Worm (Caenorhabditis elegans): ENCODE measurements around the gene F17E9.18.

F17E9.18 gene

DNA sequence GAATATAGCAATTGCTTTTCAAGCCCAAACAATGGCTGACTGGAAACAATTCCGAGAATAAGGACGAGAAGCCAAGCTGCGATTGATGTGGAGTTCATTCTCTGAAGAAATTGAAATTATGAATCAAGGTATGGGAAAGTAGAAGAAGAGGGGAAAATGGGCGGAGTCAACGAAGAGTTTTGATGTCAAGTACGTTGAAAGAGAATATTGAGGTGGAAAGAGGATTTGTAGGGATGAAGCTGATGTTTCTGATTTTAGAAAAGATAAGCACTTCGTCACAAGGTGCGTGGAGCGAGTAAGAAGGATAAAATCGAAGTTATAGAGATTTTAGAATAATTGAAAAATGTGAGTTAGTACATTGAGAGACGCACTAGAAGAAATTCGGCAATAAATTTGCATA is 35.7 kb upstream of the F17E9.18 start, which contains the start of gene D2096.9:
Gene D2096.9 (minus strand): TSS at position 101 of the 400 bp plus-strand sequence.
- TF ChIP-seq ceh-19 (GFP tag; optimal IDR thresholded peaks at IDR 0.05) (no peak), unc-86 (tag; optimal IDR thresholded peaks at IDR 0.05) (no peak), elt-4 (tag; optimal IDR thresholded peaks at IDR 0.05) (no peak)

DNA sequence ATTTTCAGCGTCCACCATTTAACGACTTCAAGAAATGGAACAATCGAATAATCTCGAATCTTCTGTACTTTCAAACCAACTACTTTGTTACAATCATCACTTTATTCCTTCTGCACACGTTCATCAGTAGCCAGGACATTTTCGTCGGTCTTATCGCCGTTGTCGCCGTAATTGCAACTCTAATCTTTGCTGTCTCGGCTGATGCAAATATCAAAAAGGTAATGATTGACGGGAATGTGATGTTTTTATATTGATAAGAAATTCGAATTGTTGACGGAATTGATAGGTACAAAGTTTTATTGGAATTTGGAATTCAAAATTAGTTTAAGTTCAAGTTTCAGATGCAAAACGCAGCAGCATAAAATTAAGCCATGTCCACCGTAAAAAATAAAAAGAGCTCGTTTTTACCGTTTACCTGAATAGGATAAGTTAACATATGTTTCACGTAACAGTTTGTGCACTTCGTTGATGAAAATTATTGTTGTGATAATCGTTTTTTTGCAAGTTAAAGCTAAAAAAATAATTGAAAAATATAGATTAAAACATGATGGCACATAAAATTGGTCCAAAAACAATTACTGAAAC is 33.4 kb upstream of the F17E9.18 start:
- TF ChIP-seq ceh-9 (tag; optimal IDR thresholded peaks at IDR 0.05) (no peak), ama-1 (optimal IDR thresholded peaks at IDR 0.05) (no peak), nhr-11 (tag; optimal IDR thresholded peaks at IDR 0.05) (no peak), ceh-2 (tag; optimal IDR thresholded peaks at IDR 0.05) (no peak), elt-2 (tag; optimal IDR thresholded peaks at IDR 0.05) (peak; percentile 87)

DNA sequence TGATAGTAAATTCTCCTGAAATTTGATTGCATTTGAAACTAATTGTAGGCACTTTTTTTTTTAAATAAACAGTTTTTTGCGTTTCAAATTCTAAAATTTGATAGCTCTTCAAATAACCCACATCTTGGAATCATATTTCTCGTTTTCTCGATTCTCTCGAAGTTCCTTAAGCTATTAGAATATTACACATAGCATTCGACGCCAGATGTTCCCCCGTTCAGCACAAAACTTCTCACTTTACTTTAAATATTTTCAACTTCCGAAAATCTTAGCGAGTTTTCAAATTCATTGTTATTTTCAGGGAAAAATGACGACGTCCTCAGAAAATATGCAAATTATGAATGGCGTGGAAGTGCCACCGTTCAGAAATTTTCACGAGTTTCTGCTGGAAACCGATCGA is 32.7 kb upstream of the F17E9.18 start, which contains the start of gene praf-3:
Gene praf-3 (plus strand): TSS at position 301 of the 400 bp plus-strand sequence.
- TF ChIP-seq hlh-8 (tag; optimal IDR thresholded peaks at IDR 0.05), result no peak
- TF ChIP-seq Y22D7AL.16 (tag; optimal IDR thresholded peaks at IDR 0.05), result no peak
- TF ChIP-seq pros-1 (tag; optimal IDR thresholded peaks at IDR 0.05), result no peak
- no peak for TF ChIP-seq madf-2 (tag; optimal IDR thresholded peaks at IDR 0.05)
- no peak for TF ChIP-seq dve-1 (tag; optimal IDR thresholded peaks at IDR 0.05)
- no peak for TF ChIP-seq che-1 (tag; optimal IDR thresholded peaks at IDR 0.05)
- no peak for TF ChIP-seq unc-55 (GFP tag; optimal IDR thresholded peaks at IDR 0.05)
- no peak for TF ChIP-seq fkh-10 (GFP tag; optimal IDR thresholded peaks at IDR 0.05)
- no peak for TF ChIP-seq pag-3 (tag; optimal IDR thresholded peaks at IDR 0.05; ENCODE audit: borderline replicate concordance)
- TF ChIP-seq zip-5 (tag; optimal IDR thresholded peaks at IDR 0.05), result no peak
- no peak for TF ChIP-seq ceh-2 (tag; optimal IDR thresholded peaks at IDR 0.05)
- no peak for TF ChIP-seq unc-3 (GFP tag; conservative IDR thresholded peaks at IDR 0.05)
- TF ChIP-seq unc-3 (tag; optimal IDR thresholded peaks at IDR 0.05), result no peak
- TF ChIP-seq fkh-6 (tag; optimal IDR thresholded peaks at IDR 0.05), result no peak
- TF ChIP-seq odd-2 (tag; optimal IDR thresholded peaks at IDR 0.05), result no peak
- TF ChIP-seq ceh-45 (GFP tag; IDR thresholded peaks at IDR 0.05), result no peak
- TF ChIP-seq K02D7.2 (tag; optimal IDR thresholded peaks at IDR 0.05), result no peak
- TF ChIP-seq ref-2 (tag; optimal IDR thresholded peaks at IDR 0.05), result no peak
- TF ChIP-seq ceh-24 (tag; optimal IDR thresholded peaks at IDR 0.05), result no peak
- TF ChIP-seq ceh-6 (GFP tag; optimal IDR thresholded peaks at IDR 0.05), result no peak
- no peak for TF ChIP-seq ceh-14 (tag; optimal IDR thresholded peaks at IDR 0.05)

DNA sequence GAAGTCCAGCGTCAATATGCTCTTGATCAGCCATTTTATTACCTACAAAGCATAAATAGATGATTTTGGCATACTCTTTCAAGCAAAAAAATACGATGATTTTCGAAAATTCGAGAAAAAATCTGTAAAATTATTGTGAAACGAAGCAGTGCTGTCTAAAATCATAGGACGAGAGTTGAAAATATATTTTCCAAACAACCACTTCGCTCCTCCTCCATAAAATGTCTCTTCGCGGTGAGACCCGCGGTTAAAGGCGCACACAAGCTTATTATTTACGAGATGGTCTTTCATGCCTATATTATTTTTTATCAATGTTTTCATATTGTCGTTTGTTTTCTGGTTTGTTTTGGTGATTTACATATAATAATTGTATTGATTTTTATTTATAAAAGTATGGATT is 32.3 kb upstream of the F17E9.18 start, which contains the start of gene nap-1:
Gene nap-1 (minus strand): TSS at position 42 of the 400 bp plus-strand sequence.
- TF ChIP-seq sox-4 (tag; optimal IDR thresholded peaks at IDR 0.05) (no peak), lin-11 (tag; optimal IDR thresholded peaks at IDR 0.05) (no peak), ceh-45 (GFP tag; IDR thresholded peaks at IDR 0.05) (no peak), unc-42 (tag; optimal IDR thresholded peaks at IDR 0.05) (no peak), mec-3 (tag; optimal IDR thresholded peaks at IDR 0.05; ENCODE audit: borderline replicate concordance) (no peak), ahr-1 (tag; optimal IDR thresholded peaks at IDR 0.05) (no peak), ets-4 (tag; optimal IDR thresholded peaks at IDR 0.05) (no peak), Y22D7AL.16 (tag; optimal IDR thresholded peaks at IDR 0.05) (no peak), sox-2 (GFP tag; IDR thresholded peaks at IDR 0.05) (no peak), fax-1 (tag; optimal IDR thresholded peaks at IDR 0.05) (no peak), nfya-1 (tag; optimal IDR thresholded peaks at IDR 0.05) (peak; percentile 40), unc-3 (GFP tag; conservative IDR thresholded peaks at IDR 0.05) (no peak), unc-3 (tag; optimal IDR thresholded peaks at IDR 0.05) (no peak), ceh-34 (tag; optimal IDR thresholded peaks at IDR 0.05) (no peak), ceh-2 (tag; optimal IDR thresholded peaks at IDR 0.05) (no peak), elt-2 (tag; optimal IDR thresholded peaks at IDR 0.05) (peak; percentile 11), ceh-48 (tag; optimal IDR thresholded peaks at IDR 0.05) (no peak), hlh-8 (tag; optimal IDR thresholded peaks at IDR 0.05) (no peak)

Data from whole organism, late embryonic.